Fruit fly (Drosophila melanogaster) whole organism, embryonic: ENCODE data around the gene CG43407.

ENCODE experiments used
- Atf-2 ChIP-seq: fragments of 200-800 bp; sonication (Bioruptor generic); optimal IDR thresholded peaks from 2 replicates; lab custom pipeline; 2016; ENCODE audit warnings: missing biosample characterization, missing genetic modification characterization
- Atf6 ChIP-seq: fragments of 200-800 bp; sonication (Bioruptor generic); IDR thresholded peaks from 2 replicates; pipeline ENCODE4 v1.3.6; 2022; ENCODE audit warnings: missing biosample characterization, missing genetic modification characterization
- CG11093 ChIP-seq: fragments of 200-800 bp; sonication (Bioruptor generic); IDR thresholded peaks from 3 replicates; pipeline ENCODE4 v1.3.6; 2022; ENCODE audit warnings: missing biosample characterization, missing genetic modification characterization
- CG11247 ChIP-seq: fragments of 200-800 bp; sonication (Bioruptor generic); IDR thresholded peaks from 2 replicates; pipeline ENCODE4 v1.3.6; 2022; ENCODE audit warnings: missing biosample characterization, missing genetic modification characterization
- CG12104 ChIP-seq: fragments of 200-800 bp; sonication (Bioruptor generic); optimal IDR thresholded peaks from 3 replicates; lab custom pipeline; 2016; ENCODE audit warnings: missing biosample characterization, missing genetic modification characterization
- CG1233 ChIP-seq: fragments of 200-800 bp; sonication (Bioruptor generic); optimal IDR thresholded peaks from 4 replicates; lab custom pipeline; 2018; ENCODE audit warnings: missing biosample characterization, mild to moderate bottlenecking, missing genetic modification characterization
- CG13123 ChIP-seq: fragments of 200-800 bp; sonication (Bioruptor generic); optimal IDR thresholded peaks from 2 replicates; lab custom pipeline; 2016; ENCODE audit warnings: missing biosample characterization, missing genetic modification characterization
- CG13775 ChIP-seq: fragments of 200-800 bp; sonication (Bioruptor generic); optimal IDR thresholded peaks from 3 replicates; lab custom pipeline; 2017; ENCODE audit warnings: missing biosample characterization, mild to moderate bottlenecking, missing genetic modification characterization
- CG15601 ChIP-seq: fragments of 200-800 bp; sonication (Bioruptor generic); optimal IDR thresholded peaks from 3 replicates; lab custom pipeline; 2019; ENCODE audit warnings: missing biosample characterization, mild to moderate bottlenecking, missing genetic modification characterization, moderate library complexity
- CG16813 ChIP-seq: fragments of 200-800 bp; sonication (Bioruptor generic); IDR thresholded peaks from 3 replicates; pipeline ENCODE4 v1.3.6; 2022; ENCODE audit warnings: missing biosample characterization, missing genetic modification characterization; ENCODE audit not compliant: partially characterized antibody
- CG17912 ChIP-seq: fragments of 200-800 bp; sonication (Bioruptor generic); optimal IDR thresholded peaks from 2 replicates; lab custom pipeline; 2018; ENCODE audit warnings: missing biosample characterization, mild to moderate bottlenecking, missing genetic modification characterization
- CG18476 ChIP-seq: fragments of 200-800 bp; sonication (Bioruptor generic); optimal IDR thresholded peaks from 2 replicates; lab custom pipeline; 2016; ENCODE audit warnings: missing biosample characterization, mild to moderate bottlenecking, missing genetic modification characterization
- CG18599 ChIP-seq: fragments of 200-800 bp; sonication (Bioruptor generic); optimal IDR thresholded peaks from 3 replicates; lab custom pipeline; 2017; ENCODE audit warnings: missing biosample characterization, missing genetic modification characterization, mild to moderate bottlenecking, moderate library complexity, missing genetic modification reagents
- CG18619 ChIP-seq: fragments of 200-800 bp; sonication (Bioruptor generic); optimal IDR thresholded peaks from 3 replicates; lab custom pipeline; 2017; ENCODE audit warnings: missing biosample characterization, mild to moderate bottlenecking, missing genetic modification characterization
- CG2120 ChIP-seq: fragments of 200-800 bp; sonication (Bioruptor generic); optimal IDR thresholded peaks from 3 replicates; lab custom pipeline; 2016; ENCODE audit warnings: missing biosample characterization, missing genetic modification characterization
- CG2678 ChIP-seq: fragments of 200-800 bp; sonication (Bioruptor generic); optimal IDR thresholded peaks from 3 replicates; lab custom pipeline; 2019; ENCODE audit warnings: missing biosample characterization, mild to moderate bottlenecking, missing genetic modification characterization, moderate library complexity
- CG3838 ChIP-seq: fragments of 200-800 bp; sonication (Bioruptor generic); optimal IDR thresholded peaks from 3 replicates; lab custom pipeline; 2016; ENCODE audit warnings: missing biosample characterization, missing genetic modification characterization
- CG3995 ChIP-seq: fragments of 200-800 bp; sonication (Bioruptor generic); optimal IDR thresholded peaks from 3 replicates; lab custom pipeline; 2016; ENCODE audit warnings: missing biosample characterization, missing genetic modification characterization
- CG4404 ChIP-seq: fragments of 200-800 bp; sonication (Bioruptor generic); IDR thresholded peaks from 2 replicates; pipeline ENCODE4 v1.3.6; 2022; ENCODE audit warnings: missing biosample characterization, missing genetic modification characterization
- CG6654 ChIP-seq: fragments of 200-800 bp; sonication (Bioruptor generic); optimal IDR thresholded peaks from 2 replicates; lab custom pipeline; 2017; ENCODE audit warnings: missing biosample characterization, mild to moderate bottlenecking, missing genetic modification characterization
- CG7271 ChIP-seq: fragments of 200-800 bp; sonication (Bioruptor generic); optimal IDR thresholded peaks from 2 replicates; lab custom pipeline; 2018; ENCODE audit warnings: missing biosample characterization, mild to moderate bottlenecking, missing genetic modification characterization, moderate library complexity
- CG7987 ChIP-seq: fragments of 200-800 bp; sonication (Bioruptor generic); optimal IDR thresholded peaks from 2 replicates; lab custom pipeline; 2018; ENCODE audit warnings: missing biosample characterization, mild to moderate bottlenecking, missing genetic modification characterization, moderate library complexity
- CG8924 ChIP-seq: fragments of 200-800 bp; optimal IDR thresholded peaks from 3 replicates; lab custom pipeline; 2019; ENCODE audit warnings: missing biosample characterization, mild to moderate bottlenecking, missing genetic modification characterization, moderate library complexity
- CG9797 ChIP-seq: fragments of 200-800 bp; sonication (Bioruptor generic); optimal IDR thresholded peaks from 3 replicates; lab custom pipeline; 2018; ENCODE audit warnings: missing biosample characterization, mild to moderate bottlenecking, missing genetic modification characterization
- Elba2 ChIP-seq: fragments of 200-800 bp; sonication (Bioruptor generic); optimal IDR thresholded peaks from 3 replicates; lab custom pipeline; 2016; ENCODE audit warnings: missing biosample characterization, missing genetic modification characterization
- Ets65A ChIP-seq: fragments of 200-800 bp; sonication (Bioruptor generic); peaks from one replicate; lab custom pipeline; 2016; ENCODE audit warnings: missing biosample characterization, missing genetic modification characterization
- Ets97D ChIP-seq: fragments of 200-800 bp; sonication (Bioruptor generic); optimal IDR thresholded peaks from 3 replicates; lab custom pipeline; 2016; ENCODE audit warnings: missing biosample characterization, missing genetic modification characterization
- HHEX ChIP-seq: fragments of 200-800 bp; sonication (Bioruptor generic); optimal IDR thresholded peaks from 3 replicates; lab custom pipeline; 2017; ENCODE audit warnings: missing biosample characterization, mild to moderate bottlenecking, missing genetic modification characterization, missing genetic modification reagents
- HmgD ChIP-seq: fragments of 200-800 bp; sonication (Bioruptor generic); optimal IDR thresholded peaks from 3 replicates; lab custom pipeline; 2016; ENCODE audit warnings: missing biosample characterization, missing genetic modification characterization
- Meics ChIP-seq: fragments of 200-800 bp; sonication (Bioruptor generic); optimal IDR thresholded peaks from 2 replicates; lab custom pipeline; 2017; ENCODE audit warnings: missing biosample characterization, mild to moderate bottlenecking, missing genetic modification characterization
- Optix ChIP-seq: fragments of 200-800 bp; sonication (Bioruptor generic); IDR thresholded peaks from 3 replicates; pipeline ENCODE4 v1.3.6; 2022; ENCODE audit warnings: missing biosample characterization, missing genetic modification characterization
- Tbp ChIP-seq: fragments of >200 bp; optimal IDR thresholded peaks from 2 replicates; lab custom pipeline; 2018; ENCODE audit warnings: missing biosample characterization, missing genetic modification characterization
- Usf ChIP-seq: fragments of 200-800 bp; sonication (Bioruptor generic); optimal IDR thresholded peaks from 2 replicates; lab custom pipeline; 2017; ENCODE audit warnings: missing genotype, missing biosample characterization, missing genetic modification characterization
- Xrp1 ChIP-seq: fragments of 200-800 bp; sonication (Bioruptor generic); IDR thresholded peaks from 2 replicates; pipeline ENCODE4 v1.3.6; 2022; ENCODE audit warnings: missing biosample characterization, missing genetic modification characterization
- ase ChIP-seq: fragments of 200-800 bp; sonication (Bioruptor generic); IDR thresholded peaks from 3 replicates; pipeline ENCODE4 v1.3.6; 2022; ENCODE audit warnings: missing biosample characterization, missing genetic modification characterization
- ato ChIP-seq: fragments of 200-800 bp; sonication (Bioruptor generic); IDR thresholded peaks from 2 replicates; pipeline ENCODE4 v1.3.6; 2022; ENCODE audit warnings: missing biosample characterization, missing genetic modification characterization; ENCODE audit not compliant: partially characterized antibody
- bab2 ChIP-seq: fragments of 200-800 bp; sonication (Bioruptor generic); optimal IDR thresholded peaks from 2 replicates; lab custom pipeline; 2016; ENCODE audit warnings: missing biosample characterization, missing genetic modification characterization
- dmrt99B ChIP-seq: fragments of 200-800 bp; sonication (Bioruptor generic); optimal IDR thresholded peaks from 2 replicates; lab custom pipeline; 2018; ENCODE audit warnings: missing biosample characterization, mild to moderate bottlenecking, missing genetic modification characterization, moderate library complexity
- gcm ChIP-seq: fragments of 200-800 bp; sonication (Bioruptor generic); optimal IDR thresholded peaks from 2 replicates; lab custom pipeline; 2019; ENCODE audit warnings: missing biosample characterization, mild to moderate bottlenecking, missing genetic modification characterization, moderate library complexity
- gcm2 ChIP-seq: fragments of 200-800 bp; sonication (Bioruptor generic); optimal IDR thresholded peaks from 2 replicates; lab custom pipeline; 2016; ENCODE audit warnings: missing biosample characterization, missing genetic modification characterization
- gsb ChIP-seq: fragments of 200-800 bp; sonication (Bioruptor generic); IDR thresholded peaks from 2 replicates; pipeline ENCODE4 v1.3.6; 2022; ENCODE audit warnings: missing biosample characterization, missing genetic modification characterization
- nerfin-1 ChIP-seq: fragments of 200-800 bp; sonication (Bioruptor generic); optimal IDR thresholded peaks from 3 replicates; lab custom pipeline; 2019; ENCODE audit warnings: missing biosample characterization, mild to moderate bottlenecking, missing genetic modification characterization, moderate library complexity
- p53 ChIP-seq: fragments of 200-800 bp; sonication (Bioruptor generic); optimal IDR thresholded peaks from 2 replicates; lab custom pipeline; 2016; ENCODE audit warnings: missing biosample characterization, missing genetic modification characterization
- pfk ChIP-seq: fragments of 200-800 bp; sonication (Bioruptor generic); optimal IDR thresholded peaks from 2 replicates; lab custom pipeline; 2018; ENCODE audit warnings: missing biosample characterization, mild to moderate bottlenecking, missing genetic modification characterization, moderate library complexity
- sd ChIP-seq: fragments of 200-800 bp; sonication (Bioruptor generic); optimal IDR thresholded peaks from 3 replicates; lab custom pipeline; 2018; ENCODE audit warnings: missing biosample characterization, mild to moderate bottlenecking, missing genetic modification characterization, moderate library complexity
- sob ChIP-seq: fragments of 200-800 bp; sonication (Bioruptor generic); IDR thresholded peaks from 2 replicates; pipeline ENCODE4 v1.3.6; 2022; ENCODE audit warnings: missing biosample characterization, missing genetic modification characterization
- sug ChIP-seq: fragments of 200-800 bp; optimal IDR thresholded peaks from 2 replicates; lab custom pipeline; 2019; ENCODE audit warnings: missing biosample characterization, mild to moderate bottlenecking, missing genetic modification characterization, moderate library complexity
- tx ChIP-seq: fragments of 200-800 bp; sonication (Bioruptor generic); optimal IDR thresholded peaks from 2 replicates; lab custom pipeline; 2016; ENCODE audit warnings: missing biosample characterization, missing genetic modification characterization
- unc-4 ChIP-seq: fragments of 200-800 bp; sonication (Bioruptor generic); IDR thresholded peaks from 2 replicates; pipeline ENCODE4 v1.3.6; 2022; ENCODE audit warnings: missing biosample characterization, missing genetic modification characterization; ENCODE audit not compliant: partially characterized antibody

CG43407 gene

DNA sequence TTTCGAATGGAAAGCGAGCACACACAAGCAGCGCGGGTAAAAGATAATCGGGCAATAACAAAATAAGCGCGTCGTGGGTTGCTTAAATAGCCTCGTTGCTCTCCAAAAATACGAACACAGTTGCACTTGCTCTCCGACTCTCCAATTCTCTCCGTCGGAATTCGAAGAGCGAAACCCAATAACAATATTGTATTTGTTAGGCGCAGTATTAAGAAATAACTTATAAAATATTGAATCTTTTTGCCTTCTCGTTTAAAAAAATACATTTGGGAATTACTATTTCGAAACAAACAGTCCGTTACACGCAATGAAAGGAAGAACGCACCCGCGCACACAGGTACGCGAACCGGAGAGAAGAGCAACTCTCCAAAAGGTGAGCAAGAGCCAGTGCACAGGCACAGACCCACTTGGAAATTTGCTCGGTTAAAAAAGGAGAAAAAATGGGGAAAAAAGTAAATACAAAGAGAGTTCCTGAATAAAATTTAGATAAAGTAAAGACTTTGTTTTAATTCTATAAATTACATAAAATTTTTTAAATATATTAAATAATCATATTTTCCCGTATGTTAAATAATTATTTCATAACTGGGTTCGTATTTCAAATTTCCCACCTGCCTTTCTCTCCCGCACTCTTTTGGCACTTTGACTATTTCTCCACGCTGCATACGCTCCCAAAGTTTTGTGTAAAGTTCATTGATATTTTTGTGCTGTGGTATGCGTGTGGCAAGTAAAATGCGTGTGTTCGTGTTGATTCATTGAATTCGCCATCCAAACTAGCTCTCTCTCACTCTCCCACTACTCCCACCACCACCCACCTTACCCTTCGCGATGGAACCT lies 33.4 kb upstream of the CG43407 start, which contains the start of gene Mkp3 (continued):
- TF ChIP-seq sd (tag; lab: Kevin White, UChicago), result peak; percentile 68
- peak; percentile 90 for TF ChIP-seq sug
- TF ChIP-seq nerfin-1, result peak; percentile 79
- TF ChIP-seq Tbp, result peak; percentile 63
- TF ChIP-seq CG16813 (GFP tag; lab: Robert Waterston, UW), result no peak
- peak; percentile 63 for TF ChIP-seq CG18476 (GFP tag; lab: Kevin White, UChicago)
- TF ChIP-seq CG2678, result peak; percentile 96
- TF ChIP-seq CG9797 (GFP tag; lab: Kevin White, UChicago), result no peak
- peak; percentile 82 for TF ChIP-seq CG11247 (GFP tag; lab: Robert Waterston, UW)
- no peak for TF ChIP-seq HmgD (GFP tag; lab: Kevin White, UChicago)
- peak; percentile 90 for TF ChIP-seq gcm
- no peak for TF ChIP-seq CG7271 (tag; lab: Kevin White, UChicago)
- no peak for TF ChIP-seq CG17912 (GFP tag; lab: Kevin White, UChicago)
- TF ChIP-seq CG3838, result no peak
- peak; percentile 85 for TF ChIP-seq CG15601 (tag; lab: Kevin White, UChicago)
- TF ChIP-seq Atf6 (GFP tag; lab: Robert Waterston, UW), result peak; percentile 95
- TF ChIP-seq gcm2 (GFP tag; lab: Kevin White, UChicago), result peak; percentile 14
- peak; percentile 9 for TF ChIP-seq CG13123 (GFP tag; lab: Kevin White, UChicago)
- TF ChIP-seq Atf-2 (GFP tag; lab: Kevin White, UChicago), result no peak
- 0 out of 2 replicates have a peak, but pooled peaks have one; percentile 3 for TF ChIP-seq unc-4
- no peak for TF ChIP-seq p53 (GFP tag; lab: Kevin White, UChicago)
- TF ChIP-seq tx (GFP tag; lab: Kevin White, UChicago), result no peak
- TF ChIP-seq HHEX (GFP tag; lab: Kevin White, UChicago), result peak; percentile 92
- peak; percentile 83 for TF ChIP-seq CG11093 (GFP tag; lab: Robert Waterston, UW)
- TF ChIP-seq CG7987 (GFP tag; lab: Kevin White, UChicago), result peak; percentile 26
- peak; percentile 73; the same call in 1 of the 3 replicates for TF ChIP-seq Optix (GFP tag; lab: Robert Waterston, UW)
- peak; percentile 43 for TF ChIP-seq Ets65A (GFP tag; lab: Kevin White, UChicago)
- TF ChIP-seq CG8924 (tag; lab: Kevin White, UChicago), result peak; percentile 91
- peak; percentile 90 for TF ChIP-seq CG18619 (GFP tag; lab: Kevin White, UChicago)
- peak; percentile 79 for TF ChIP-seq gsb (GFP tag; lab: Robert Waterston, UW)
- peak; percentile 96 for TF ChIP-seq Meics (GFP tag; lab: Kevin White, UChicago)
- no peak for TF ChIP-seq Ets97D
- TF ChIP-seq CG6654 (GFP tag; lab: Kevin White, UChicago), result peak; percentile 69
- TF ChIP-seq CG1233, result peak; percentile 84
- TF ChIP-seq CG13775 (GFP tag; lab: Kevin White, UChicago), result peak; percentile 90
- peak; percentile 90 for TF ChIP-seq sob (GFP tag; lab: Robert Waterston, UW)
- TF ChIP-seq Xrp1, result peak; percentile 91
- TF ChIP-seq pfk (GFP tag; lab: Kevin White, UChicago), result peak; percentile 17
- peak; percentile 92 for TF ChIP-seq dmrt99B (tag; lab: Kevin White, UChicago)
- peak; percentile 78 for TF ChIP-seq CG12104 (GFP tag; lab: Kevin White, UChicago)
- peak; percentile 55 for TF ChIP-seq CG3995 (GFP tag; lab: Kevin White, UChicago)
- peak; percentile 64 for TF ChIP-seq Usf
- peak; percentile 74 for TF ChIP-seq CG4404 (GFP tag; lab: Robert Waterston, UW)
- peak; percentile 97 for TF ChIP-seq CG18599 (GFP tag; lab: Kevin White, UChicago)
- peak; percentile 83 for TF ChIP-seq ase (GFP tag; lab: Robert Waterston, UW)
- TF ChIP-seq Elba2 (GFP tag; lab: Kevin White, UChicago), result no peak
- TF ChIP-seq bab2, result no peak
- no peak for TF ChIP-seq ato (GFP tag; lab: Robert Waterston, UW)
- peak; percentile 78 for TF ChIP-seq CG2120 (GFP tag; lab: Kevin White, UChicago)
